Worm (Caenorhabditis elegans) whole organism, L4/young adult: Measurements from ENCODE around the gene sucl-1.

Source experiments
- W03F9.2 ChIP-seq: fragments of 150-350 bp; optimal IDR thresholded peaks from 2 replicates; lab custom pipeline; 2014; ENCODE audit warnings: missing biosample characterization, missing genetic modification characterization
- dao-5 ChIP-seq: sonication (generic microtip); optimal IDR thresholded peaks from 2 replicates; lab custom pipeline; 2016; ENCODE audit warnings: missing genotype, missing genetic modification characterization, moderate library complexity, missing compliant biosample characterization
- him-1 ChIP-seq: sonication (generic microtip); optimal IDR thresholded peaks from 2 replicates; lab custom pipeline; 2016; ENCODE audit warnings: missing genotype, missing genetic modification reagents, missing genetic modification characterization, missing compliant biosample characterization

The sucl-1 gene

DNA sequence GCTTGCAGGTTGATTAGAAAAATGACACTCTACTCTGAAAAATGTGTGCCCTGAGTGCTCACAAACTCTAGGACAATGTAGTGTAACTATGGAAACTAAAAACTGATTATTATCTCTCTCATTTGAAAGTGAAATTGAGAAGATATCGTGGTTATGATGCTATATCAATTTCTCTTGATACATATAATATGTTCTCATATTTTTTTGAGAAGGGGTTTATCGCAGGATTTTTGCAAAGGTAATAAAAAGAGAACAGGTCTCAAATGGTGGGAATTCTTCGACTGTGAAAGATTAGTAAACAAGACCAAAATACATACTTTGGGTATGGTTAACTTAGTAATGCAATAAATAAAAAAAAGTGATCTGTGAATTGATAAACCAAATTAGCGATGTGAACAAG lies 16.2 kb upstream of the sucl-1 start:
- no peak for TF ChIP-seq W03F9.2 (tag; lab: Kevin White, UChicago)
- TF ChIP-seq him-1 (tag; lab: Kevin White, UChicago) = no peak
- TF ChIP-seq dao-5 (tag; lab: Kevin White, UChicago) = no peak

DNA sequence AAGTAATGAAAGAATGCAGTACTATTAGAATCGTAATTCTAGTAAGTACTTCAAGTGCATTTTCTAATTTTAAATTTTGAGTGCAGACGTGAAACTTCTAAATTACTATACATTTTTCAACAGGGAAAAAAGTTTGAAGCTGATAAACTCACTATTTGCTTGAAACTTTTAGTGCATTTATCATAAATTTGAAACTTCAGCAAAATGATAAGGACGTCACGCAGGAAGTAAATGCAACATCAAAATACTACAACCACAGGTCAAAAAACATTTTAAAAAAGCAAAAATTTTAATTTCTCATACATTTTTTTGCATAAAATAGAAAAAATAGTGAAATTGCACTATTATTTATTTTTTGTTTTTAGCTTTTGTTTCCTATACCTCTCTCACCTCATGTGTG lies 14.4 kb upstream of the sucl-1 start:
- TF ChIP-seq dao-5 (tag; lab: Kevin White, UChicago) (no peak), W03F9.2 (tag; lab: Kevin White, UChicago) (no peak), him-1 (tag; lab: Kevin White, UChicago) (no peak)

DNA sequence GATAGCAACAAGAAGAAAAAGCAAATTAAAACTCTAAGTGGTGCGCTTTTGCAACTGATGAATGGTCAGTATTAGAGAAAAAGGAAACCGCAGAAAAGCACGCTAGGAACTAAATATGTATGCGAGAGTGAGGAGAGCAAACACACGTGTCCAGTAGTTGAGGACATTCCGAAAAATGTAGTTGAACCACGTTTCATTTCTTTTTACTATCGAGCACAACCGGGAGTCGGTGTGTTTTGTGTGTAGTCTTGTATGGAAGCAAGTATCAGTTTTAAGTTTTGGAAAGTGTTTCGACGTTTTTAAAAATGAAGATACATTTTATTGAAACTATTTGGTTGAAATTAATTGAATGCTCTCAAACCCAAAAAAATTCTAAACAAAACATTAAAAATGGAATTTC lies 13.8 kb upstream of the sucl-1 start, which contains the start of gene C05G5.1:
TSS of gene C05G5.1 (minus strand) at position 101 of the 400 bp plus-strand sequence.
- TF ChIP-seq W03F9.2 (tag; lab: Kevin White, UChicago) (no peak), him-1 (tag; lab: Kevin White, UChicago) (no peak), dao-5 (tag; lab: Kevin White, UChicago) (no peak)

DNA sequence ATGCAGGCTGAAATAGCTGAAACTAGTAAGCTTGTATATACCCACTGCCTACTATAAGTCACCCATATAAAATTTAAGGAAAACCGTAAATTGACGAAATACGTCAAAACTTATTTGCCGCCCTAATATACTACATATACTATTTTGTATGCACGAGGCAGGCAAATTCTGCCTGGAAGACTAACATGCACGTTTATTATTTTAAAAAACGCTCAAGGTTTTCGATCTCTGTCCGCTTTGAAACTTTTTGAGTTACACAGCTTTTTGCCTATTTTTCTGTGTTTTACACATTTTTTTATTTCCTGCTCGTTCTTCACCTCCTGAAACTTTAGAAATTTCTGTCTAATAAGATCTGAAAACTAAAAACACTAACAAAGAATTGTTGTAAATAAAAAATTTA lies 10.6 kb upstream of the sucl-1 start:
- no peak for TF ChIP-seq him-1 (tag; lab: Kevin White, UChicago)
- no peak for TF ChIP-seq W03F9.2 (tag; lab: Kevin White, UChicago)
- no peak for TF ChIP-seq dao-5 (tag; lab: Kevin White, UChicago)

DNA sequence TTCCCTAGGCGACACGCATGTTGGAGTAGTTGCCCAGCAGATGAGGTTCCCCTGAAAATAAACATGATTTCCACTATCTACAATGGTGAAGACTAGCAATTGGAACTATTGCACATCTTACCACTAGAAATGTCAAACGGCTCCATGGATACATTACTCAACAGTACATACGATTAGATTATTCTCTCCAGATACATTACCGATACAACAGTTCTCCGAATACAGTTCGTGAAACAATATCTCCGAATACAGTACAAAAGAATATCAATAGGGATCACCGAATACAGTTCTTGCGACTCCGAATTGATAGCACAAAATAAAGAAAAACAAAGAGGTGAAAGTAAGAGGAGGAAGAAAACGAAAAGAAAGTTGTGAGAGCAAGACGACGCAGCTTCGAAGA lies 10.0 kb upstream of the sucl-1 start, which contains the start of gene C05G5.7:
TSS of gene C05G5.7 (minus strand) at position 1 of the 400 bp plus-strand sequence.
- TF ChIP-seq W03F9.2 (tag; lab: Kevin White, UChicago) (no peak), dao-5 (tag; lab: Kevin White, UChicago) (no peak), him-1 (tag; lab: Kevin White, UChicago) (no peak)

DNA sequence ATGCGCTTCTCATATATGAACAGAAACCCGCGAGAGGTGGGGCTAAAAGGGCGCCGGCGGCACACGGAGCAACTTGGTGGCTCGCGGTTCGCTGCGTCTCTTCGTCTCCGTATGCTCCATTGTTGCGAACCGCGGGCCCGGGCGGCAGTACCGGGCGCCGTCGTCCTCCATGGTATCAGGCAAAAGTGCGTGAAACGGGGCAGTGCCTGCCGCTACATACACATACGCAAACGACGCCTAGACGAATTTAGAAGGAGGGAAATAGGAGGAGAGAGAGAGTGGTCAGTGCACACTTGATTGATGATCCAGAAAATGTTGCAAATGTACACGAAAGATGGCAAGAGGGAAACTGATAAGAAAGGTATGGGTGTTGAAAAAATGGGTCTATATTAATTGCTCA lies 9.3 kb upstream of the sucl-1 start:
- TF ChIP-seq him-1 (tag; lab: Kevin White, UChicago) (no peak), dao-5 (tag; lab: Kevin White, UChicago) (no peak), W03F9.2 (tag; lab: Kevin White, UChicago) (no peak)

DNA sequence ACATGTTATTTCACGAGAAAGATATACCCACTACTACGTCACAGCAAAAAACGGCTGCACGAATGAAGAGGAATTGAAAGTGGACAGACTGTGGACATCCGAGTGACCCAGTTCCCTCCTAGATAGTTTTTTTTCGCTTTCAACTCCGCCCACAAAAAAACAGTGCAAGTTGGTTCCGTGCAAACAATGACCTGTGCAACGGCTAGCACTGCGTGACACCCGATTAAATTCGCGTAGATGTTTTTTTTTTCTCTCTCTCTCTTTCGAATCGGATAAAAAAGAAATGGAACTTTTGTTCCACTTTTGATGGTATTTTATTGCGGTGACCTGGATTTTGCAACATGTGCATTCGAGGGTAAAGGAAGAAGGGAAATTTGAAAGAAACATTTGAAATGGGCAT lies 8.6 kb upstream of the sucl-1 start:
- no peak for TF ChIP-seq W03F9.2 (tag; lab: Kevin White, UChicago)
- TF ChIP-seq dao-5 (tag; lab: Kevin White, UChicago) = no peak
- TF ChIP-seq him-1 (tag; lab: Kevin White, UChicago) = no peak

DNA sequence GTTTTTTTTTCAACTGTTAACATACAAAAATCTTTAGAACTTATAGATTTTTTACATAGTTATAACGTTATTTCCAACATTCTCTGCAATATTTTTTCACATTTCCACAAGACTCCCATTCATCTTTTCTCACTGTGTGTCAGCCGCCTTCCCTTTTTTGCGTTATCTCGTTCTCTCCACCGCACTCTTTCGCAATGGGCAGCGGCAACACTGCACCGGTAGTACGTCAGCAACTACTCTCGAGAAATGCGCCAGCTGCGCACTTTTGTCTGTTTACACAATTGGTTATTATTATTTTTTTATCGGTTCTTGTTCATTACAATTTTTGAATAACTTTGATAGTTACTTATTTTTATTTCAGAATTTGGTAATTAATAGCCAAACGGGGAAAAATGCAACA lies 6.9 kb upstream of the sucl-1 start, which contains the start of gene C05G5.2:
TSS of gene C05G5.2 (plus strand) at position 356 of the 400 bp plus-strand sequence.
- TF ChIP-seq him-1 (tag; lab: Kevin White, UChicago) (peak; percentile 82), dao-5 (tag; lab: Kevin White, UChicago) (no peak), W03F9.2 (tag; lab: Kevin White, UChicago) (peak; percentile 95)

DNA sequence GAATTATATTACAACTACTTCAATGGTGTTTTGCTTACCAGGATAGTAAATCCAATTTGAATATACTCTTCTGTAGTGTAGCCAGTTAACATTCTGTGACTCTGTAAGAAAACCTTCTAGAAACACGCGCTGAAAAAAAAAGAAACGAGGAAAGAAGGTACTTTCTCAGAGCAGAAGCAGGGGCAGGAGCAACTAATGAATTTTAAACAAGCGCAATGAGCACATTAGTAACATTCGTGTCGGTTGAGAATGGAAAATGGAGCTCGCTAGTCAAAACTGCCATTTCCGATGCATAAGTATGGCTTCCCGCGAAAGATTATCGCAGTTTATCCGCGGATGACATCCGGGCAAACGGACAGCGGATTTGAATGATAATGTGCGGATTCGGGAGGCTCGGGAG lies 1.9 kb upstream of the sucl-1 start, which contains the start of gene C05G5.3:
TSS of gene C05G5.3 (minus strand) at position 101 of the 400 bp plus-strand sequence.
- TF ChIP-seq W03F9.2 (tag; lab: Kevin White, UChicago) (no peak), dao-5 (tag; lab: Kevin White, UChicago) (no peak)

DNA sequence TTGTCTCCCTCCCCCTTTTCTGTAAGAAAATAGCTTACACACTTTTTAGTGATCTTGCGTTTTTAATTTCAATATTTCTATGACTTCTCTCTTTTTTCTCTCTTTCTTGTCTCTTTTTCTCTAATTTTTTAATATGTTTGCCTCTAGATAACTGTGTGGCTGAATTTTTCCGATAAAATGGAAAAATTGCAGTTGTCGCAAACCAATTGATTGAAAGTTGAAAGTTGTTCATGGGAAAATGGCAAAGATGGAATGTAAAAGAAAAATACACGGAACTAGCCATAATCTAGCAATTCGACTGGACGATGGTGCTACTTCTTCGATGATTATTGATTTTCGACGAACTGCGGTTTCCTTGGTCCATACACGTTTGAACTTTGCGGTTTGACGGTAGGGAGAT lies 2.0 kb downstream of the sucl-1 start:
- TF ChIP-seq dao-5 (tag; lab: Kevin White, UChicago) = no peak
- no peak for TF ChIP-seq W03F9.2 (tag; lab: Kevin White, UChicago)
- TF ChIP-seq him-1 (tag; lab: Kevin White, UChicago) = no peak

DNA sequence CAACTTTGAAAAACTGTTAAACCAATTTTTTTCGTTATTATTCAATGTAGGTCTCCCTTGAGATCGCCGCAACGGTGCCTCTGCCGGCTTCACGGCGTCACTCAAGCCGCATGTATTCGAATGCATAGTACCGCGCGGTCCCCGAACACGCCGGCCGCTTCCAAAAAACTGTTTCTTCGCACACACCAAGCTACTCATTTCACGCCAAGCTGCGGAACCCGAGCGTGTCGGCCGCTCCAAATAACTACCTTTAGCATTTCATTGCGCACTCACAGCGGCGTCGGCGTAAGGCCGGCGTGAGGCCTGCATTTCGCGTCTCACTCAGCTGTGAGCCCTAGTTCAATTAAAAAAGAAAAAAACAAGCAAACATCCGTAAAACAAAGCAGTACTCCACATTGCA lies 2.8 kb downstream of the sucl-1 start:
- TF ChIP-seq W03F9.2 (tag; lab: Kevin White, UChicago) (no peak), dao-5 (tag; lab: Kevin White, UChicago) (no peak), him-1 (tag; lab: Kevin White, UChicago) (no peak)

DNA sequence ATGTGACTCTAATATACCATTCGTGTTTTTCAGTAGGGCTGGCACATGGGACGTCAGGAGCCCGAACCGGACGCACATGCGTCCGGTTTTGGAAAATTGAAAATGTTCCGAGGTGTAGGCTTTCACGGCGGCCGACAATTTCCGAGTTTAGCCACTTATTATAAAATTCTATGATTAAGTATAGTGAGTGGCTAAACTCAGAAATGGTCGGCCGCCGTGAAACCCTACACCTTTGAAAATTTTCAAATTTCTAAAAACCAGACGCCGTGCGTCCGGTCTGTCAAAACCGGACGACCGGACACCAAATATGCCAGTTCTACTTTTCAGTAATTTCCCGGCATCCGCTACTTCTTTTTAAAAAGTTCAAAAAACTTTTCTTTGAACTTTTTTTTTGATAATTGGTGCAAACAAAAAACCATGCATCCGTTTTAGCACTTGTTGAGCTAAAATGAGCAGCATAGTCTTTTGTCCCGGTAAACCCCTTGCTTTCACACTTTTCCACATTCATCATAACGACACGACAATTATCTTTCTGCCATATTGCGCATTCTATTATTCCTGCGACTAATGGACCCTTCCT lies 3.9 kb downstream of the sucl-1 start:
- no peak for TF ChIP-seq dao-5 (tag; lab: Kevin White, UChicago)
- TF ChIP-seq W03F9.2 (tag; lab: Kevin White, UChicago) = no peak
- TF ChIP-seq him-1 (tag; lab: Kevin White, UChicago) = no peak

DNA sequence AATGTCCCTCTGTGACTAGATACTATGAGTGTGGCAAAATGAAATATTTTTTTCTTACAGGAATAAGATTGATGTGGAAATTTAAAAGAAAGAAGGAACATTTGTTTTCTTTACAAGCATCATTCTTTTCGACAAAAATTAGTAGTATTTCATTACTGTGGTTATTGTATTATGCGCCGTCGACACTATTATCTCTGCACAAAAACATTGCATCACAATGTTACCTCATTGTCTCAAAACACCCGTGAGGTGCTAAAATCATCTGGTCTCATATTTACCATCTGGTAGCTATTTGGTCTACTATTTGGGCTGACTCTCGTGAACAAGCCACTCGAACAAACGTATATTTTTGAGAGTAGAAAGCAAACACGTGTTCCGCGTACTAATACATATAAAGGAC lies 5.7 kb downstream of the sucl-1 start:
- TF ChIP-seq W03F9.2 (tag; lab: Kevin White, UChicago) (no peak), him-1 (tag; lab: Kevin White, UChicago) (no peak), dao-5 (tag; lab: Kevin White, UChicago) (no peak)

DNA sequence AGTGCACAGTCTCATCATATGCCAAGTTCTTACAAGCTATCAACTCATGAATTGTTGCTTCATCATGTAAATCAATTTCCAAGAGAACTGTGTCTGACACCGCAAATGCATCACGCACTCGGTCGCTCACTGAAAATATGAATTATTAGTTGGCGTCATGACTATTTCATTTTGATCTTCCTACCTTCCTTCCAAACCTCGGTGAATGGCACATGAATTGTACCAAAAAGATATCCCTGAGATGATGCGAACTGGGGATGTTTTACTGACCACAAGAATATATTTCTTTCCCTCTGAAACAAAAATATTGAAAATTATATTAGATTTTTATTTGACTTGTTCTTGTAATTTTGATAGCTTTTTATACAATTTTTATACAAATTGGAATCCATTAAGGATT lies 6.3 kb downstream of the sucl-1 start:
- TF ChIP-seq dao-5 (tag; lab: Kevin White, UChicago) (no peak), him-1 (tag; lab: Kevin White, UChicago) (no peak), W03F9.2 (tag; lab: Kevin White, UChicago) (no peak)
